Worm (Caenorhabditis elegans) whole organism, L1 larva: ENCODE results near the gene gst-41.

Experiments
- C16A3.4 ChIP-seq: fragments of 150-350 bp; optimal IDR thresholded peaks from 2 replicates; lab custom pipeline; 2014; ENCODE audit warnings: missing biosample characterization, missing genetic modification characterization
- aha-1 ChIP-seq: fragments of 150-350 bp; optimal IDR thresholded peaks from 2 replicates; lab custom pipeline; 2014; ENCODE audit warnings: missing biosample characterization, missing genetic modification characterization
- alr-1 ChIP-seq: fragments of 200-800 bp; sonication (Bioruptor generic); optimal IDR thresholded peaks from 2 replicates; lab custom pipeline; 2018; ENCODE audit warnings: borderline replicate concordance, mild to moderate bottlenecking, missing genetic modification characterization, missing compliant biosample characterization
- ama-1 ChIP-seq: fragments of 150-350 bp; optimal IDR thresholded peaks from 2 replicates; lab custom pipeline; 2014
- blmp-1 ChIP-seq: fragments of 150-350 bp; optimal IDR thresholded peaks from 2 replicates; lab custom pipeline; 2014; ENCODE audit warnings: missing biosample characterization, missing genetic modification characterization
- ceh-63 ChIP-seq: fragments of 200-800 bp; sonication (Bioruptor generic); optimal IDR thresholded peaks from 2 replicates; lab custom pipeline; 2018; ENCODE audit warnings: mild to moderate bottlenecking, missing genetic modification characterization, missing compliant biosample characterization
- ceh-90 ChIP-seq: sonication (generic microtip); optimal IDR thresholded peaks from 2 replicates; lab custom pipeline; 2016; ENCODE audit warnings: missing genetic modification characterization, missing compliant biosample characterization
- dpl-1 ChIP-seq, 3 experiments: fragments of 150-350 bp in 2 of 3; sonication (generic microtip) in 1 of 3; optimal IDR thresholded peaks; 2 replicates each; lab custom pipeline; 2014 to 2017; ENCODE audit warnings: missing biosample characterization in 3 of 3, missing genetic modification characterization in 3 of 3, missing genetic modification reagents in 3 of 3
- dsc-1 ChIP-seq: sonication (generic microtip); optimal IDR thresholded peaks from 2 replicates; lab custom pipeline; 2016; ENCODE audit warnings: mild to moderate bottlenecking, missing genetic modification characterization, missing compliant biosample characterization
- efl-1 ChIP-seq, 4 experiments: fragments of 150-350 bp; optimal IDR thresholded peaks in 3 of 4; peaks in 1 of 4; 1 replicate in 1 of 4; 2 replicates in 3 of 4; lab custom pipeline; 2014; ENCODE audit warnings: missing biosample characterization in 2 of 4, missing genetic modification characterization in 2 of 4, missing genetic modification reagents in 2 of 4
- efl-3 ChIP-seq: fragments of 200-800 bp; sonication (Bioruptor generic); optimal IDR thresholded peaks from 2 replicates; lab custom pipeline; 2018; ENCODE audit warnings: mild to moderate bottlenecking, missing genetic modification characterization, missing compliant biosample characterization
- elt-2 ChIP-seq: sonication (generic microtip); optimal IDR thresholded peaks from 2 replicates; lab custom pipeline; 2016; ENCODE audit warnings: missing genetic modification characterization, mild to moderate bottlenecking, inconsistent platforms, missing compliant biosample characterization, missing genetic modification reagents
- elt-3 ChIP-seq, 6 experiments: fragments of 150-350 bp in 1 of 6; sonication (generic microtip); optimal IDR thresholded peaks; 2 replicates each; lab custom pipeline; 2017 to 2018; ENCODE audit warnings: missing biosample characterization in 6 of 6, missing genetic modification characterization in 6 of 6, inconsistent platforms in 1 of 6
- ets-5 ChIP-seq: fragments of 200-800 bp; sonication (Bioruptor generic); IDR thresholded peaks from 2 replicates; pipeline ENCODE4 v1.3.6; 2022; ENCODE audit warnings: missing genetic modification characterization, missing compliant biosample characterization
- fkh-10 ChIP-seq: sonication (generic microtip); optimal IDR thresholded peaks from 2 replicates; lab custom pipeline; 2017; ENCODE audit warnings: missing biosample characterization, missing genetic modification reagents, missing genetic modification characterization
- fkh-4 ChIP-seq: sonication (generic microtip); optimal IDR thresholded peaks from 2 replicates; lab custom pipeline; 2016; ENCODE audit warnings: missing compliant biosample characterization, missing genetic modification characterization, borderline replicate concordance
- grh-1 ChIP-seq: fragments of 200-800 bp; sonication (Bioruptor generic); IDR thresholded peaks from 2 replicates; pipeline ENCODE4 v1.3.6; 2022; ENCODE audit warnings: missing genetic modification reagents, missing genetic modification characterization, missing compliant biosample characterization
- hpl-2 ChIP-seq: fragments of 150-350 bp; optimal IDR thresholded peaks from 2 replicates; lab custom pipeline; 2014; ENCODE audit warnings: missing biosample characterization, missing genetic modification reagents, missing genetic modification characterization
- isw-1 ChIP-seq: fragments of 200-800 bp; sonication (Bioruptor generic); IDR thresholded peaks from 2 replicates; pipeline ENCODE4 v1.3.6; 2022; ENCODE audit warnings: missing genetic modification characterization, missing compliant biosample characterization
- jun-1 ChIP-seq: fragments of 150-350 bp; optimal IDR thresholded peaks from 2 replicates; lab custom pipeline; 2014; ENCODE audit warnings: missing biosample characterization, missing genetic modification reagents, missing genetic modification characterization
- lin-13 ChIP-seq: fragments of 150-350 bp; optimal IDR thresholded peaks from 2 replicates; lab custom pipeline; 2014; ENCODE audit warnings: missing biosample characterization, missing genetic modification reagents, missing genetic modification characterization
- lin-14 ChIP-seq: fragments of 200-800 bp; sonication (Bioruptor generic); optimal IDR thresholded peaks from 2 replicates; lab custom pipeline; 2018; ENCODE audit warnings: mild to moderate bottlenecking, missing genetic modification characterization, moderate library complexity, missing compliant biosample characterization
- lin-35 ChIP-seq, 2 experiments: fragments of 150-350 bp; optimal IDR thresholded peaks; 2 replicates each; lab custom pipeline; 2014; ENCODE audit warnings: missing biosample characterization in 2 of 2, missing genetic modification characterization in 2 of 2, missing genetic modification reagents in 2 of 2
- lsy-2 ChIP-seq, 2 experiments: fragments of 150-350 bp; optimal IDR thresholded peaks; 2 replicates each; lab custom pipeline; 2014; ENCODE audit warnings: missing biosample characterization in 2 of 2, missing genetic modification characterization in 2 of 2
- mdl-1 ChIP-seq, 2 experiments: fragments of 150-350 bp; optimal IDR thresholded peaks; 2 replicates each; lab custom pipeline; 2014 to 2017; ENCODE audit warnings: missing biosample characterization in 2 of 2, missing genetic modification characterization in 2 of 2, inconsistent platforms in 1 of 2
- mep-1 ChIP-seq: fragments of 150-350 bp; optimal IDR thresholded peaks from 2 replicates; lab custom pipeline; 2014; ENCODE audit warnings: missing biosample characterization, missing genetic modification characterization
- nhr-19 ChIP-seq: fragments of 200-800 bp; sonication (Bioruptor generic); conservative IDR thresholded peaks from 2 replicates; pipeline ENCODE4 v1.3.6; 2022; ENCODE audit warnings: missing genetic modification characterization, missing compliant biosample characterization
- nhr-20 ChIP-seq: sonication (generic microtip); optimal IDR thresholded peaks from 2 replicates; lab custom pipeline; 2016; ENCODE audit warnings: mild to moderate bottlenecking, missing genetic modification characterization, missing compliant biosample characterization
- nhr-47 ChIP-seq: sonication (generic microtip); optimal IDR thresholded peaks from 2 replicates; lab custom pipeline; 2016; ENCODE audit warnings: mild to moderate bottlenecking, missing genetic modification characterization, moderate library complexity, missing compliant biosample characterization
- nhr-71 ChIP-seq: sonication (generic microtip); optimal IDR thresholded peaks from 2 replicates; lab custom pipeline; 2016; ENCODE audit warnings: mild to moderate bottlenecking, missing genetic modification characterization, moderate library complexity, missing compliant biosample characterization
- nhr-76 ChIP-seq: sonication (generic microtip); optimal IDR thresholded peaks from 2 replicates; lab custom pipeline; 2017; ENCODE audit warnings: missing biosample characterization, missing genetic modification characterization
- nhr-85 ChIP-seq: sonication (generic microtip); peaks from one replicate; lab custom pipeline; 2016; ENCODE audit warnings: missing genetic modification characterization, inconsistent platforms, missing compliant biosample characterization
- nhr-90 ChIP-seq: sonication (generic microtip); optimal IDR thresholded peaks from 2 replicates; lab custom pipeline; 2016; ENCODE audit warnings: mild to moderate bottlenecking, missing genetic modification characterization, missing compliant biosample characterization; ENCODE audit not compliant: poor library complexity
- skn-1 ChIP-seq: fragments of 150-350 bp; optimal IDR thresholded peaks from 2 replicates; lab custom pipeline; 2014; ENCODE audit warnings: missing biosample characterization, missing genetic modification characterization
- snpc-4 ChIP-seq: fragments of 150-350 bp; optimal IDR thresholded peaks from 2 replicates; lab custom pipeline; 2014; ENCODE audit warnings: missing biosample characterization, missing genetic modification characterization
- snu-23 ChIP-seq: sonication (generic microtip); optimal IDR thresholded peaks from 2 replicates; lab custom pipeline; 2016; ENCODE audit warnings: missing genetic modification characterization, missing compliant biosample characterization
- sptf-1 ChIP-seq: fragments of 150-350 bp; optimal IDR thresholded peaks from 2 replicates; lab custom pipeline; 2014; ENCODE audit warnings: missing biosample characterization, missing genetic modification characterization
- tbx-2 ChIP-seq: sonication (generic microtip); optimal IDR thresholded peaks from 2 replicates; lab custom pipeline; 2016; ENCODE audit warnings: missing genetic modification characterization, missing compliant biosample characterization
- tlp-1 ChIP-seq: fragments of 150-350 bp; optimal IDR thresholded peaks from 2 replicates; lab custom pipeline; 2014; ENCODE audit warnings: missing biosample characterization, missing genetic modification characterization
- unc-130 ChIP-seq: fragments of 150-350 bp; optimal IDR thresholded peaks from 2 replicates; lab custom pipeline; 2017; ENCODE audit warnings: missing biosample characterization, missing genetic modification characterization, inconsistent platforms
- unc-86 ChIP-seq: sonication (generic microtip); optimal IDR thresholded peaks from 2 replicates; lab custom pipeline; 2016; ENCODE audit warnings: missing genetic modification characterization, missing compliant biosample characterization
- zip-4 ChIP-seq: fragments of 200-800 bp; sonication (Bioruptor generic); optimal IDR thresholded peaks from 2 replicates; lab custom pipeline; 2018; ENCODE audit warnings: mild to moderate bottlenecking, missing genetic modification characterization, moderate library complexity, missing compliant biosample characterization
- ztf-4 ChIP-seq: fragments of 150-350 bp; optimal IDR thresholded peaks from 2 replicates; lab custom pipeline; 2014; ENCODE audit warnings: missing biosample characterization, missing genetic modification characterization

Gene gst-41

DNA sequence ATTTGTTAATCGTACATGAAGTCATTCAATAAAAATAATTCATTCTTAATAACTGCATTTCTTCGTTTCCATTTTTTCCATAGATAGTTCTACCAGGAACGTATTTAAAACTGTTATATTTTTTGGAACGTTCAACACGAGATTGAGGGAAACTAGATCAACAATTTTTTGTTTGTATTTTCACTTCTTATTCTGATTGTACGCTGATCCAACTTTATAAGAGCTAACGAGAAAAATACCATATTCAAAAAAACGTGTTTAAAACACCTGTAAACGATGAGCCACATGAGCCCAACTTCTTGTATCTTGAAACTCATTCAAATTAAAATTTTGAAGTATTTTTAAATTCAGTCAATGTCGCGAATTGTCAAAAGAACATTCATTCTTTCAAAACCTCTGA is 17.5 kb upstream of the gst-41 start:
- TF ChIP-seq lin-35 (GFP tag; optimal IDR thresholded peaks at IDR 0.05; lab: Kevin White, UChicago) (peak in 1 of 2 experiments; percentile 17), unc-86 (no peak)

DNA sequence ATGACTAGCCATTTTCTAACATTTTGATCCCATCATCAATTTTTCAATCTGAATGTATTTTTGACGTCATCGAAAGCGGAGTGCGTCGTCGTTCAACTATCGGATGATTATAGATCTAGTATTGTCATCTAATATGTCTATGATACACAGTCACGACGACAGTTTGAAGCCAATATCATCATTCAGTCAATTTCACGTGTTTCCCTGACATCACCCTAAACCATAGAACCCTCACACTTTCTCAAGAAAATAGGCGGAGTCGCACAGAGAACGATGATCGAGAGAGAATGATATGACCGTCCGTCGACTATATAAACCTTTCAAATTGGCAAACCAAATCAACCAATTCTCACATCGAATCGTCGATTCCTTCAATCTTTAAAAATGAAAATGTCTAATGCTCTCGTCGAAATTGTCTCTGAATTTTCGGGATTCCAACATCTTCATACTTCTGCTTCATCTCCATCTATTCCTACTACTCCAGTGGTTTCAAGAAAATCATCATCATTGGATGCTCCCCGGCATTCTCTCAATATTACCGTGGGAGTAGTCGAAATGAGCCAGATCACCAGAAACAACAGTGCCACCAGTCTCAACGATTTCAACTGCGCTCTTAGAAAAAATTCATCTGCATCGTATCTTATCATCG is 16.8 kb upstream of the gst-41 start, which contains the start of gene F18E3.13:
Gene F18E3.13 (plus strand): TSS at position 385 of the 649 bp plus-strand sequence.
- TF ChIP-seq nhr-90 (tag; lab: Kevin White, UChicago): peak; percentile 78
- peak in 1 of 3 experiments; percentile 24 for TF ChIP-seq dpl-1 (GFP tag; optimal IDR thresholded peaks at IDR 0.05; lab: Kevin White, UChicago)
- TF ChIP-seq nhr-47 (tag; lab: Kevin White, UChicago): peak; percentile 34
- peak; percentile 65 for TF ChIP-seq skn-1 (tag; lab: Kevin White, UChicago)
- TF ChIP-seq mdl-1 (tag; optimal IDR thresholded peaks at IDR 0.05; lab: Kevin White, UChicago): peak in 1 of 2 experiments; percentile 83
- TF ChIP-seq nhr-71 (tag; lab: Kevin White, UChicago): peak; percentile 88
- peak; percentile 70 for TF ChIP-seq tbx-2 (tag; lab: Kevin White, UChicago)
- no peak for TF ChIP-seq alr-1 (tag; lab: Kevin White, UChicago)
- peak; percentile 32 for TF ChIP-seq unc-130
- peak; percentile 50 for TF ChIP-seq ztf-4
- TF ChIP-seq ceh-63: no peak
- TF ChIP-seq dsc-1 (tag; lab: Kevin White, UChicago): no peak
- TF ChIP-seq nhr-20 (tag; lab: Kevin White, UChicago): peak; percentile 95
- TF ChIP-seq jun-1 (tag; lab: Kevin White, UChicago): peak; percentile 7
- peak; percentile 74 for TF ChIP-seq snu-23 (GFP tag; lab: Kevin White, UChicago)
- TF ChIP-seq elt-3 (tag; optimal IDR thresholded peaks at IDR 0.05; lab: Kevin White, UChicago): peak in 5 of 6 experiments; percentile 43 to 97 (median 69)
- TF ChIP-seq nhr-19 (GFP tag; lab: Robert Waterston, UW): peak; percentile 97
- peak; percentile 71 for TF ChIP-seq lin-14
- TF ChIP-seq nhr-76 (tag; lab: Kevin White, UChicago): no peak
- TF ChIP-seq lin-35 (GFP tag; optimal IDR thresholded peaks at IDR 0.05; lab: Kevin White, UChicago): peak in 1 of 2 experiments; percentile 69
- TF ChIP-seq blmp-1 (tag; lab: Kevin White, UChicago): peak; percentile 90
- no peak for TF ChIP-seq hpl-2 (GFP tag; lab: Kevin White, UChicago)
- no peak for TF ChIP-seq efl-1 (optimal IDR thresholded peaks at IDR 0.05; lab: Kevin White, UChicago)
- peak in 1 of 2 experiments; percentile 89 for TF ChIP-seq efl-1 (GFP tag; optimal IDR thresholded peaks at IDR 0.05 in 1 of 2; lab: Kevin White, UChicago)
- no peak for TF ChIP-seq fkh-10 (GFP tag; lab: Kevin White, UChicago)
- peak; percentile 53; the same call in 1 of the 2 replicates for TF ChIP-seq grh-1 (GFP tag; lab: Robert Waterston, UW)
- peak; percentile 43 for TF ChIP-seq C16A3.4 (tag; lab: Kevin White, UChicago)
- peak; percentile 98 for TF ChIP-seq nhr-85 (tag; lab: Kevin White, UChicago)

DNA sequence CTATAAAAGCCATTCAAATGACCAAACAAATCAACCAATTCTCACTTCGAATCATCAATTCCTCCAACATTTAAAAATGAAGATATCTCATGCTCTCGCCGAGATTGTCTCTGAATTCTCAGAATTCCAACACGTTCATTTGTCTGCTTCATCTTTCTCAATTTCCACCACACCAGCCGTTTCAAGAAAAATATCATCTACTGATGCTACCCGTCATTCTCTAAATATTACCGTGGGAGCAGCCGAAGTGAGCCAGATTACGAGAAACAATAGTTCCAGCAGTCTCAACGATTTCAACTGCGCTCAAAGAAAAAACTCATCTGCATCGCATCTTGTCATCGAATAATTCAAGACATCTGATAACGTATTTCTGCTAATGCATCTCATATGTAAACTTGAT is 15.8 kb upstream of the gst-41 start, which contains the start of gene F18E3.12:
Gene F18E3.12 (plus strand): TSS at position 77 of the 400 bp plus-strand sequence.
- no peak for TF ChIP-seq snpc-4
- peak in 1 of 2 experiments; percentile 12 for TF ChIP-seq lin-35 (GFP tag; optimal IDR thresholded peaks at IDR 0.05; lab: Kevin White, UChicago)

DNA sequence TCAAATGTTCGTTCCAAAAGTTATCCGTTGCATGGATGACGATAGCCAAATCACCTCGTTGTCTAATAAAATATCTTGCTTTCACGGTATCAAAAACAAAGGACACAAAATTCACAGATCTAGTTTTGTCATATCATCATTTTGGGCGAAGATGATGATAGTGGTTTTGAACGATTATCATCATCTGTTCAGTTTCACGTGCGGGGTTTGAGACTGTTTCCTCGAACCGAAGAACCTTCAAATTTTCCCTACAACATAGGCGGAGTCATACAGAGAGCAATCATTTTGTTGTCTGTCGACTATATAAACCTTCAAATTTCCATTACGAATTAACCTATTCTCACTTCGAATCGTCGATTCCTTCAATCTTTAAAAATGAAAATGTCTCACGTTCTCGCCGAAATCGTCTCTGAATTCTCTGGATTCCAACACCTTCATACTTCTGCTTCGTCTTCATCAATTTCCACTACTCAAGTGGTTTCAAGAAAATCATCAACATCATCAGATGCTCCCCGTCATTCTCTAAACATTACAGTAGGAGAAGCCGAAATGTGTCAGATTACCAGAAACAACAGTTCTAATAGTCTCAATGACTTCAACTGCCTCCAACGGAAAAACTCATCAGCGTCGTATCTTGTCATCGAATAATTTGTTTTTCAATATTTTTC is 14.1 kb upstream of the gst-41 start, which contains the start of gene F18E3.11:
Gene F18E3.11 (plus strand): TSS at position 376 of the 668 bp plus-strand sequence.
- TF ChIP-seq lsy-2 (tag; optimal IDR thresholded peaks at IDR 0.05; lab: Kevin White, UChicago) (no peak), ama-1 (lab: Kevin White, UChicago) (no peak), ceh-90 (tag; lab: Kevin White, UChicago) (no peak), tlp-1 (tag; lab: Kevin White, UChicago) (no peak), unc-86 (no peak), lin-13 (GFP tag; lab: Kevin White, UChicago) (no peak), zip-4 (GFP tag; lab: Kevin White, UChicago) (no peak), aha-1 (tag; lab: Kevin White, UChicago) (no peak), ztf-4 (no peak), dpl-1 (GFP tag; optimal IDR thresholded peaks at IDR 0.05; lab: Kevin White, UChicago) (no peak), snpc-4 (no peak), mep-1 (tag; lab: Kevin White, UChicago) (no peak), sptf-1 (tag; lab: Kevin White, UChicago) (no peak), elt-2 (tag; lab: Kevin White, UChicago) (no peak), elt-3 (tag; optimal IDR thresholded peaks at IDR 0.05; lab: Kevin White, UChicago) (peak in 3 of 6 experiments; percentile 31 to 88 (median 60)), ets-5 (GFP tag; lab: Robert Waterston, UW) (no peak), isw-1 (no peak), tbx-2 (tag; lab: Kevin White, UChicago) (peak; percentile 47), fkh-10 (GFP tag; lab: Kevin White, UChicago) (no peak), fkh-4 (tag; lab: Kevin White, UChicago) (no peak), efl-3 (GFP tag; lab: Kevin White, UChicago) (no peak), mdl-1 (tag; optimal IDR thresholded peaks at IDR 0.05; lab: Kevin White, UChicago) (peak in 1 of 2 experiments; percentile 64), snu-23 (GFP tag; lab: Kevin White, UChicago) (peak; percentile 69)
